Worm (Caenorhabditis elegans) whole organism, L4 larva: Measurements from ENCODE around the gene srj-44.

ENCODE experiments used
- F49E8.2 ChIP-seq: sonication (generic microtip); optimal IDR thresholded peaks from 2 replicates; lab custom pipeline; 2016; ENCODE audit warnings: missing compliant biosample characterization, mild to moderate bottlenecking, missing genetic modification characterization, borderline replicate concordance
- lin-1 ChIP-seq: fragments of 200-800 bp; sonication (Bioruptor generic); IDR thresholded peaks from 2 replicates; pipeline ENCODE4 v1.3.6; 2022; ENCODE audit warnings: missing genetic modification reagents, missing genetic modification characterization, missing compliant biosample characterization
- mep-1 ChIP-seq: fragments of 150-350 bp; sonication (generic microtip); optimal IDR thresholded peaks from 3 replicates; lab custom pipeline; 2014; ENCODE audit warnings: missing biosample characterization, missing genetic modification characterization
- nhr-237 ChIP-seq: sonication (generic microtip); optimal IDR thresholded peaks from 2 replicates; lab custom pipeline; 2017; ENCODE audit warnings: missing biosample characterization, missing genetic modification characterization
- nhr-76 ChIP-seq: fragments of 150-350 bp; optimal IDR thresholded peaks from 2 replicates; lab custom pipeline; 2014; ENCODE audit warnings: missing biosample characterization, missing genetic modification characterization
- pha-4 ChIP-seq, 2 experiments: fragments of 150-350 bp in 1 of 2; fragments of 200-800 bp in 1 of 2; sonication (Bioruptor generic) in 1 of 2; IDR thresholded peaks in 1 of 2; optimal IDR thresholded peaks in 1 of 2; 2 replicates each; pipeline versions ENCODE4 v1.3.6 to Lab custom; 2014 to 2022; ENCODE audit warnings: missing genetic modification characterization in 2 of 2, missing genetic modification reagents in 2 of 2, missing biosample characterization in 1 of 2, missing compliant biosample characterization in 1 of 2
- zag-1 ChIP-seq: fragments of 150-350 bp; optimal IDR thresholded peaks from 2 replicates; lab custom pipeline; 2014; ENCODE audit warnings: missing biosample characterization, missing genetic modification characterization
- zip-11 ChIP-seq: fragments of 200-800 bp; sonication (Bioruptor generic); IDR thresholded peaks from 2 replicates; pipeline ENCODE4 v1.3.6; 2022; ENCODE audit warnings: missing genetic modification characterization, missing compliant biosample characterization

ce11 chrV:2845771-2846170 lies at the start of gene srj-44:
- no peak for TF ChIP-seq zag-1 (tag; lab: Kevin White, UChicago)
- TF ChIP-seq pha-4 (GFP tag; IDR thresholded peaks at IDR 0.05; lab: Robert Waterston, UW), result no peak
- no peak for TF ChIP-seq pha-4 (tag; optimal IDR thresholded peaks at IDR 0.05; lab: Kevin White, UChicago)
- no peak for TF ChIP-seq nhr-76 (tag; lab: Kevin White, UChicago)
- no peak for TF ChIP-seq lin-1 (GFP tag; lab: Robert Waterston, UW)
- no peak for TF ChIP-seq F49E8.2
- TF ChIP-seq mep-1 (tag; lab: Kevin White, UChicago), result no peak
- no peak for TF ChIP-seq nhr-237 (tag; lab: Kevin White, UChicago)
- TF ChIP-seq zip-11 (GFP tag; lab: Robert Waterston, UW), result no peak
